Fruit fly (Drosophila melanogaster): ENCODE results near the gene CG12725.

CG12725 gene

DNA sequence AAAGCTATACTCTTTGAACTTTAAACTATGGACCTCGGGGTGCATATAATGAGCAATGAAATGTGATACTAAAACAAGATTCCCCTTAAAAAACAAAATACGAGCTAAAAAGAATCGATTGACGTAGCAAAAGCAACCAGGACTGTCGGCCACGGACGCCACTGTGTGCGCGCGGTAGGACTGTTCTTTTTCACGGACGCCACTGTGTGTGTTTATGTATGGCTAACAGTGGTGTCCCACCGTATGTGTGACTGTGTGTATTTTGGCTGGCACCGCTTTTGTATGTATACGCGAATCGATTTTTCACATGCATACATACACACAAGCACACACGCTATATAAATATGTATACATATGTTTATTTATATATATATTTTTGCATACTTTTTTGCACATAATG, 18.9 kb downstream of the CG12725 start (continued):
- TF ChIP-seq gsb (GFP tag; IDR thresholded peaks at IDR 0.05) (no peak), Jarid2 (GFP tag; optimal IDR thresholded peaks at IDR 0.05) (no peak), CG7928 (GFP tag; optimal IDR thresholded peaks at IDR 0.05) (peak; percentile 8), CG34224 (GFP tag; IDR thresholded peaks at IDR 0.05; ENCODE audit: partially characterized antibody) (peak; percentile 23; the same call in 1 of the 3 replicates), pb (GFP tag; optimal IDR thresholded peaks at IDR 0.05) (peak; percentile 37), CG7839 (tag; optimal IDR thresholded peaks at IDR 0.05) (peak; percentile 36), Sry-δ (GFP tag; optimal IDR thresholded peaks at IDR 0.05) (peak; percentile 15), Bgb (GFP tag; IDR thresholded peaks at IDR 0.05; ENCODE audit: partially characterized antibody) (peak; percentile 41; the same call in 1 of the 2 replicates), unc-4 (GFP tag; IDR thresholded peaks at IDR 0.05; ENCODE audit: partially characterized antibody) (no peak), sim (GFP tag; IDR thresholded peaks at IDR 0.05) (no peak), MBD-R2 (GFP tag; IDR thresholded peaks at IDR 0.05) (peak; percentile 70), rib (GFP tag; IDR thresholded peaks at IDR 0.05) (peak; percentile 90), trem (tag; optimal IDR thresholded peaks at IDR 0.05) (no peak), pho (GFP tag; optimal IDR thresholded peaks at IDR 0.05) (peak; percentile 62), CG2889 (GFP tag; IDR thresholded peaks at IDR 0.05) (no peak), sd (tag; optimal IDR thresholded peaks at IDR 0.05) (no peak), Neu2 (GFP tag; optimal IDR thresholded peaks at IDR 0.05; ENCODE audit: borderline replicate concordance) (no peak), CG13123 (GFP tag; optimal IDR thresholded peaks at IDR 0.05) (no peak), psq (GFP tag; optimal IDR thresholded peaks at IDR 0.05) (no peak), Hsf (GFP tag; optimal IDR thresholded peaks at IDR 0.05) (peak; percentile 57), CG34422 (GFP tag; IDR thresholded peaks at IDR 0.05) (peak; percentile 91), ato (GFP tag; IDR thresholded peaks at IDR 0.05; ENCODE audit: partially characterized antibody) (no peak), Chrac-16 (GFP tag; optimal IDR thresholded peaks at IDR 0.05) (peak; percentile 32), CG4360 (GFP tag; IDR thresholded peaks at IDR 0.05) (no peak), CG13424 (tag; optimal IDR thresholded peaks at IDR 0.05) (peak; percentile 19), Rfx (GFP tag; IDR thresholded peaks at IDR 0.05) (peak; percentile 78), ci (GFP tag; IDR thresholded peaks at IDR 0.05) (peak; percentile 66), CG13775 (GFP tag; optimal IDR thresholded peaks at IDR 0.05) (peak; percentile 17), CG17385 (GFP tag; optimal IDR thresholded peaks at IDR 0.05) (peak; percentile 37), CG7987 (GFP tag; optimal IDR thresholded peaks at IDR 0.05) (peak; percentile 63), slp2 (GFP tag; optimal IDR thresholded peaks at IDR 0.05) (peak; percentile 35), Nf-YA (GFP tag; IDR thresholded peaks at IDR 0.05) (no peak), CG14710 (tag; optimal IDR thresholded peaks at IDR 0.05) (peak; percentile 13), CG18619 (GFP tag; optimal IDR thresholded peaks at IDR 0.05) (peak; percentile 12), fu2 (GFP tag; optimal IDR thresholded peaks at IDR 0.05) (peak; percentile 54), jigr1 (GFP tag; IDR thresholded peaks at IDR 0.05) (no peak), CG6272 (GFP tag; IDR thresholded peaks at IDR 0.05) (no peak), sens-2 (GFP tag; IDR thresholded peaks at IDR 0.05) (no peak), ERR (GFP tag; optimal IDR thresholded peaks at IDR 0.05) (peak; percentile 55), CG2712 (tag; optimal IDR thresholded peaks at IDR 0.05) (peak; percentile 31), chinmo (GFP tag; IDR thresholded peaks at IDR 0.05; ENCODE audit: partially characterized antibody) (no peak), hb (GFP tag; IDR thresholded peaks at IDR 0.05; ENCODE audit: partially characterized antibody) (no peak), CG34376 (GFP tag; optimal IDR thresholded peaks at IDR 0.05) (peak; percentile 18), CG2116 (GFP tag; optimal IDR thresholded peaks at IDR 0.05) (peak; percentile 10), phol (tag; optimal IDR thresholded peaks at IDR 0.05) (no peak), CG11695 (GFP tag; IDR thresholded peaks at IDR 0.05) (peak; percentile 59), hkb (optimal IDR thresholded peaks at IDR 0.05) (no peak), hkb (GFP tag; IDR thresholded peaks at IDR 0.05) (peak; percentile 30), Bteb2 (GFP tag; optimal IDR thresholded peaks at IDR 0.05) (peak; percentile 29), CG6689 (GFP tag; IDR thresholded peaks at IDR 0.05) (0 out of 2 replicates have a peak, but pooled peaks have one; percentile 15), aop (GFP tag; IDR thresholded peaks at IDR 0.05) (no peak), so (GFP tag; IDR thresholded peaks at IDR 0.05) (no peak)
